Worm (Caenorhabditis elegans): ENCODE measurements around the gene T14B4.3.

DNA sequence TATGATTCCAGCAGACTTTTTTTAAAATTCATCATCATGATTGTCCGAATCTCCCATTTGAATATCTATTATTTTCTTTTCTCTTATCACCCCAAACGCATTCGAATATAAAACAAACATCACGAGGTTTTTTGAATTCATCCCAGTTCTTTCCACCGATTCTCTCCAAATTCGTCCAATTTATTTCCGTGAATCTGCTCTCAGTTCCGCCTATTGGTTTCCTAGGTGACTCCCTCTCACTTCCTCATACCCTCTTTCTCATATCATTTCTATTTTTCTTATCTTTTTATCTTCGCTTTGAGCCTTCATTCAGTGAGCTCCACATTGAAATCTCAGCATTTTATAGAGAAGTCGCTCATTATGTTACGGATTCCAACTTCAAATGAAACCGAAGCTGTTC is 44.4 kb downstream of the T14B4.3 start, which contains the start of gene T13C2.7:
- TF ChIP-seq nhr-21 (tag; optimal IDR thresholded peaks at IDR 0.05) (no peak), dmd-4 (tag; optimal IDR thresholded peaks at IDR 0.05) (no peak), F13H6.1 (tag; optimal IDR thresholded peaks at IDR 0.05) (no peak), ceh-82 (tag; optimal IDR thresholded peaks at IDR 0.05) (no peak), aly-2 (tag; optimal IDR thresholded peaks at IDR 0.05) (no peak), lin-39 (tag; optimal IDR thresholded peaks at IDR 0.05) (no peak), nhr-11 (tag; optimal IDR thresholded peaks at IDR 0.05) (no peak), nhr-12 (tag; optimal IDR thresholded peaks at IDR 0.05) (no peak), ama-1 (optimal IDR thresholded peaks at IDR 0.05) (no peak), mab-5 (tag; optimal IDR thresholded peaks at IDR 0.05) (no peak), nhr-77 (tag; optimal IDR thresholded peaks at IDR 0.05) (no peak)

Data from whole organism, L2 larva.